Fruit fly (Drosophila melanogaster): ENCODE data around the gene VhaPPA1-1.

- no peak for TF ChIP-seq topi (GFP tag; optimal IDR thresholded peaks at IDR 0.05)
- TF ChIP-seq Sox15 (GFP tag; optimal IDR thresholded peaks at IDR 0.05) = no peak
- TF ChIP-seq CG6808 (GFP tag; optimal IDR thresholded peaks at IDR 0.05) = no peak
- no peak for TF ChIP-seq Sox102F (GFP tag; optimal IDR thresholded peaks at IDR 0.05)
- TF ChIP-seq CG34406 (GFP tag; optimal IDR thresholded peaks at IDR 0.05) = no peak
- TF ChIP-seq Lpt (GFP tag; optimal IDR thresholded peaks at IDR 0.05) = no peak
- no peak for TF ChIP-seq pdm3 (GFP tag; optimal IDR thresholded peaks at IDR 0.05)
- TF ChIP-seq CG11294 (GFP tag; IDR thresholded peaks at IDR 0.05) = no peak
- no peak for TF ChIP-seq OdsH (GFP tag; optimal IDR thresholded peaks at IDR 0.05)
- no peak for TF ChIP-seq CG8319 (GFP tag; optimal IDR thresholded peaks at IDR 0.05)
- no peak for TF ChIP-seq CG6854 (GFP tag; optimal IDR thresholded peaks at IDR 0.05)
- TF ChIP-seq esn (GFP tag; optimal IDR thresholded peaks at IDR 0.05) = no peak
- TF ChIP-seq CG1621 (tag; optimal IDR thresholded peaks at IDR 0.05) = no peak
Observed at dm6 chr3R:14900177-14900576, 3.7 kb downstream of the VhaPPA1-1 start, which contains the start of gene VhaPPA1-2.

Data from whole organism, prepupa.